Fruit fly (Drosophila melanogaster): Measurements from ENCODE around the gene crp.

Gene crp

DNA sequence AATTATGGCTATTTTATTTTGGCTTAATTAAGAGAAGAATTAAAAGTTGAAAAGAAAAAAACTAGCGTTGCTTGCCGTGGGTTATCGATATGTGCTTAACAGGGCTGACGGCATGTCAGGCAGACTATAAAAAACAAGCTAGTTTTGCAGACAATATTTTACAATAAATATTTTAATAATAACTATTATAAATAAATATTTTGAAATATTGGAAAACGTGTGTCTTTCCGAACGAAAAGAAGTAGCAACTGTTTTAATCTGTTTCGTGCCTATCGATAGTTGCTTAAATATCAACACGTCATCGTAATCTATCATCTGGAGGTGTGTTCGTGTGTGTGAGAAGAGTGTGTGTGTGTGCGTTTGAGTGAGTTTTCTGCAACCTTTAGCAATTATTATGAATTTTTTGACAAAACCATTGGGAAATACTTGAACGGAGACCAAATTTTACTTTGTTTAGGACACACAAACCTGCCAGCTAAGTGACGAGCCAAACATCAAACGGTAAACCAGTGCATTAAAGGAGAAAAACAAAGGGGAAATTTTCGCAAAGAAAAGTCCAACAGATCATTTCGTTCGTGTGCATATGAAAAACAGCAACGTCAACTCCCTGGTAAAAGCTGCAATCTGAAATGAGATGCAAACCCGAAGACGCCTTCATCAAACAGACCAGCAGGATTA lies 19.6 kb upstream of the crp start, which contains the start of the genes CG5861 and Syx5 (continued):
- TF ChIP-seq CG12942 (GFP tag; optimal IDR thresholded peaks at IDR 0.05) (peak; percentile 28), CG17912 (GFP tag; optimal IDR thresholded peaks at IDR 0.05) (peak; percentile 22), CG14014 (GFP tag; IDR thresholded peaks at IDR 0.05) (peak; percentile 16; the same call in 1 of the 2 replicates), CG4730 (GFP tag; IDR thresholded peaks at IDR 0.05) (peak; percentile 54; the same call in 1 of the 2 replicates), grn (GFP tag; optimal IDR thresholded peaks at IDR 0.05) (peak; percentile 89), NK7.1 (GFP tag; optimal IDR thresholded peaks at IDR 0.05) (no peak), Blimp-1 (GFP tag; optimal IDR thresholded peaks at IDR 0.05) (no peak), so (GFP tag; IDR thresholded peaks at IDR 0.05) (no peak), sob (GFP tag; IDR thresholded peaks at IDR 0.05) (peak; percentile 68; the same call in 1 of the 2 replicates), CG30403 (GFP tag; optimal IDR thresholded peaks at IDR 0.05) (peak; percentile 67), kay (GFP tag; optimal IDR thresholded peaks at IDR 0.05) (peak; percentile 23), Nf-YA (GFP tag; IDR thresholded peaks at IDR 0.05) (no peak), CG9932 (GFP tag; IDR thresholded peaks at IDR 0.05) (peak; percentile 88), CG6689 (GFP tag; IDR thresholded peaks at IDR 0.05) (peak; percentile 29; the same call in 1 of the 2 replicates), gfzf (GFP tag; optimal IDR thresholded peaks at IDR 0.05) (no peak), vvl (GFP tag; IDR thresholded peaks at IDR 0.05) (peak; percentile 63), HLHmδ (GFP tag; optimal IDR thresholded peaks at IDR 0.05) (no peak), CG10979 (tag; optimal IDR thresholded peaks at IDR 0.05) (peak; percentile 59), CG8944 (GFP tag; optimal IDR thresholded peaks at IDR 0.05) (no peak), CG10321 (GFP tag; IDR thresholded peaks at IDR 0.05) (no peak), ap (GFP tag; IDR thresholded peaks at IDR 0.05) (no peak), mirr (GFP tag; optimal IDR thresholded peaks at IDR 0.05) (no peak), CG1603 (tag; optimal IDR thresholded peaks at IDR 0.05) (no peak), jing (GFP tag; optimal IDR thresholded peaks at IDR 0.05) (no peak), yki (optimal IDR thresholded peaks at IDR 0.05) (no peak), CG17361 (GFP tag; IDR thresholded peaks at IDR 0.05) (peak; percentile 57; the same call in 2 of the 3 replicates), inv (GFP tag; IDR thresholded peaks at IDR 0.05; ENCODE audit: partially characterized antibody) (peak; percentile 84), lab (GFP tag; optimal IDR thresholded peaks at IDR 0.05) (peak; percentile 81), tna (GFP tag; IDR thresholded peaks at IDR 0.05; ENCODE audit: partially characterized antibody) (peak; percentile 79), Doc2 (GFP tag; IDR thresholded peaks at IDR 0.05) (no peak), bsh (GFP tag; optimal IDR thresholded peaks at IDR 0.05) (peak in 1 of 2 experiments; percentile 56), row (GFP tag; IDR thresholded peaks at IDR 0.05) (peak; percentile 86), CG4360 (GFP tag; IDR thresholded peaks at IDR 0.05) (no peak), dmrt11E (tag; optimal IDR thresholded peaks at IDR 0.05) (peak; percentile 22), CG14667 (GFP tag; IDR thresholded peaks at IDR 0.05) (no peak), prd (optimal IDR thresholded peaks at IDR 0.05) (no peak), prd (GFP tag; IDR thresholded peaks at IDR 0.05) (peak; percentile 67), stwl (tag; optimal IDR thresholded peaks at IDR 0.05) (peak; percentile 67), CG16813 (GFP tag; IDR thresholded peaks at IDR 0.05; ENCODE audit: partially characterized antibody) (peak; percentile 87), pnt (GFP tag; optimal IDR thresholded peaks at IDR 0.05) (no peak), Drgx (GFP tag; IDR thresholded peaks at IDR 0.05) (no peak), lilli (GFP tag; optimal IDR thresholded peaks at IDR 0.05) (peak; percentile 57), CG17612 (GFP tag; IDR thresholded peaks at IDR 0.05) (no peak), ham (GFP tag; IDR thresholded peaks at IDR 0.05) (no peak), phol (tag; optimal IDR thresholded peaks at IDR 0.05) (peak; percentile 70), NfI (GFP tag; optimal IDR thresholded peaks at IDR 0.05) (peak; percentile 72), CG2875 (GFP tag; optimal IDR thresholded peaks at IDR 0.05) (no peak), ash1 (GFP tag; optimal IDR thresholded peaks at IDR 0.05) (no peak), Fer3 (tag; optimal IDR thresholded peaks at IDR 0.05) (peak; percentile 60), ftz-f1 (GFP tag; optimal IDR thresholded peaks at IDR 0.05) (no peak), gce (GFP tag; IDR thresholded peaks at IDR 0.05) (no peak)

Measured in whole organism, embryonic.